Worm (Caenorhabditis elegans): ENCODE results near the gene ncx-8.
A peak's percentile ranks its signal among the peaks of the same experiment; 100 is the strongest.

DNA sequence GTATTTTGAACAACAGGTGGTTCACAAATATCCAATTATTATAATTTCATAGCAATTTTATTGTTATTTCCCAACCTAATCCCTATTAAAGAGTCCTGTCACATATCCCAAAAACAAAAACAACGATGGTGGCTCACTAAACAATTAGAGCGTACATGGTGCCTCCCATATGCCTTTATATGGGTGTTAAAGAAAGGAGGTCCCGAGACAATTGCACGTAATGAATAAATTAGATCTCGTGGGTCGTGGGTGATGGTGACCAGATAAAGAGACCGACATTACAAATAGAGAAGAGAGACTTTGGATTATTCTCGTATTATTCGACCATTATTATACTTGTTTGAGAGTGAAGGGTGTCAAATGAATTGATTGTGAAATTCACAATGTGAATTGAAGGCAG, 19.8 kb downstream of the ncx-8 start:
- TF ChIP-seq sem-2 (GFP tag; optimal IDR thresholded peaks at IDR 0.05), result no peak
- TF ChIP-seq unc-62 (GFP tag; optimal IDR thresholded peaks at IDR 0.05), result peak; percentile 20
- no peak for TF ChIP-seq ztf-11 (tag; optimal IDR thresholded peaks at IDR 0.05)

Measured in whole organism, mixed stage, embryonic.